Comparison of ENCODE assay signal across 1 fruit fly cellular context in the genomic region with DNA sequence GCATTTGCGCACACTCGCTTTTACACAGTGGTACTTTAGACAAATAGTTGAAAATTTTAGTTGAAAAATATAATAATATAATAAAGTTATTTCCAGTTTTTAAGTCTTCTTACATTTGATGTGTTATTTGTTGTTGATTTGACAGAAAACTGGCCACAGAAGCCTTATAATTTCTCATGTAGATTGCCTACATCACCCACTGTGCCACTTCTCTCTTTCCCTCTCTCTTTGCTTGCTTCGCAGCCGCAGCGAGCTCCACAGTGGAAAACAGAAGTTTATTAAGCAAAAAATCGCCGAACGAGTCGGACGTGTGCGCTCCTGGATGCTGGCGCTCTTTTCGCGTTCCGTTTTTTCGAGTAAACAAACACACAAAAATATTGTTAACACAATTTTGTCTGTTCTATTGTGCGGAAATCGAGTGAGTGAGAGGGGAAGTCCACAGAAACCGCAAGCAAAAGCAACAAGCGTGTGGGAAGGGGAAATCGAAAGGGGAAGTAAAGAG.
A peak's percentile ranks its signal among the peaks of the same experiment; 100 is the strongest.
TF ChIP-seq lines count a peak whose summit lies in the region.

TSS of gene CG42327 (plus strand) at position 277 of the 502 bp plus-strand sequence.

TF ChIP-seq in whole organism, embryonic, 481 proteins besides CTCF, POLR2A, EP300 and RAD21 (continued from another document and continues in another):
- TF ChIP-seq Fer1 (GFP tag; optimal IDR thresholded peaks at IDR 0.05; lab: Kevin White, UChicago): peak; percentile 94
- peak; percentile 93 for TF ChIP-seq ap (GFP tag; IDR thresholded peaks at IDR 0.05; lab: Robert Waterston, UW)
- TF ChIP-seq Hsf (GFP tag; optimal IDR thresholded peaks at IDR 0.05; lab: Kevin White, UChicago): peak; percentile 90
- peak; percentile 97 for TF ChIP-seq CG18262 (tag; optimal IDR thresholded peaks at IDR 0.05; lab: Kevin White, UChicago)
- TF ChIP-seq CG7357 (GFP tag; IDR thresholded peaks at IDR 0.05; lab: Robert Waterston, UW): peak; percentile 77; the same call in 2 of the 3 replicates
- peak; percentile 92 for TF ChIP-seq Hmr (GFP tag; optimal IDR thresholded peaks at IDR 0.05; lab: Kevin White, UChicago)
- TF ChIP-seq Nf-YC (tag; optimal IDR thresholded peaks at IDR 0.05; lab: Kevin White, UChicago): peak; percentile 75
- no peak for TF ChIP-seq zen2 (GFP tag; IDR thresholded peaks at IDR 0.05; lab: Robert Waterston, UW; ENCODE audit: partially characterized antibody)
- TF ChIP-seq her (GFP tag; optimal IDR thresholded peaks at IDR 0.05; lab: Kevin White, UChicago): peak; percentile 86
- peak; percentile 61; the same call in 1 of the 2 replicates for TF ChIP-seq aop (GFP tag; IDR thresholded peaks at IDR 0.05; lab: Robert Waterston, UW)
- no peak for TF ChIP-seq hth (optimal IDR thresholded peaks at IDR 0.05; lab: Kevin White, UChicago)
- peak; percentile 87 for TF ChIP-seq psq (GFP tag; optimal IDR thresholded peaks at IDR 0.05; lab: Kevin White, UChicago)
- peak; percentile 86 for TF ChIP-seq CG18476 (GFP tag; optimal IDR thresholded peaks at IDR 0.05; lab: Kevin White, UChicago)
- TF ChIP-seq CG17186 (GFP tag; optimal IDR thresholded peaks at IDR 0.05; lab: Kevin White, UChicago): peak; percentile 78
- TF ChIP-seq crol (GFP tag; IDR thresholded peaks at IDR 0.05; lab: Robert Waterston, UW): peak; percentile 77
- peak; percentile 82 for TF ChIP-seq kay (GFP tag; optimal IDR thresholded peaks at IDR 0.05; lab: Kevin White, UChicago)
- peak; percentile 61 for TF ChIP-seq Usf (GFP tag; optimal IDR thresholded peaks at IDR 0.05; lab: Kevin White, UChicago)
- peak; percentile 80 for TF ChIP-seq bab2 (GFP tag; optimal IDR thresholded peaks at IDR 0.05; lab: Kevin White, UChicago)
- peak; percentile 96 for TF ChIP-seq lab (GFP tag; optimal IDR thresholded peaks at IDR 0.05; lab: Kevin White, UChicago)
- TF ChIP-seq CG11093 (GFP tag; IDR thresholded peaks at IDR 0.05; lab: Robert Waterston, UW): peak; percentile 92
- peak; percentile 80 for TF ChIP-seq CG9932 (GFP tag; IDR thresholded peaks at IDR 0.05; lab: Robert Waterston, UW)
- peak; percentile 94 for TF ChIP-seq CG30403 (GFP tag; optimal IDR thresholded peaks at IDR 0.05; lab: Kevin White, UChicago)
- peak; percentile 53 for TF ChIP-seq CG33213 (GFP tag; optimal IDR thresholded peaks at IDR 0.05; lab: Kevin White, UChicago)
- peak; percentile 21 for TF ChIP-seq ash1 (GFP tag; optimal IDR thresholded peaks at IDR 0.05; lab: Kevin White, UChicago)
- TF ChIP-seq CG34224 (GFP tag; IDR thresholded peaks at IDR 0.05; lab: Robert Waterston, UW; ENCODE audit: partially characterized antibody): no peak
- TF ChIP-seq dimm (GFP tag; IDR thresholded peaks at IDR 0.05; lab: Robert Waterston, UW): peak; percentile 77
- peak; percentile 90 for TF ChIP-seq odd (GFP tag; optimal IDR thresholded peaks at IDR 0.05; lab: Kevin White, UChicago)
- TF ChIP-seq gem (tag; optimal IDR thresholded peaks at IDR 0.05; lab: Kevin White, UChicago): peak; percentile 98
- TF ChIP-seq CG1602 (GFP tag; optimal IDR thresholded peaks at IDR 0.05; lab: Kevin White, UChicago): peak; percentile 92
- TF ChIP-seq en (GFP tag; optimal IDR thresholded peaks at IDR 0.05; lab: Kevin White, UChicago): peak; percentile 66
- peak; percentile 93 for TF ChIP-seq nmo (GFP tag; optimal IDR thresholded peaks at IDR 0.05; lab: Kevin White, UChicago)
- no peak for TF ChIP-seq fru (optimal IDR thresholded peaks at IDR 0.05; lab: Kevin White, UChicago)
- TF ChIP-seq Bteb2 (GFP tag; optimal IDR thresholded peaks at IDR 0.05; lab: Kevin White, UChicago): peak; percentile 68
- peak; percentile 66 for TF ChIP-seq Ravus (GFP tag; IDR thresholded peaks at IDR 0.05; lab: Robert Waterston, UW)
- TF ChIP-seq dmrt11E (tag; optimal IDR thresholded peaks at IDR 0.05; lab: Kevin White, UChicago): peak; percentile 92
- peak; percentile 96 for TF ChIP-seq HLH3B (GFP tag; IDR thresholded peaks at IDR 0.05; lab: Robert Waterston, UW)
- TF ChIP-seq Eip74EF (GFP tag; optimal IDR thresholded peaks at IDR 0.05; lab: Kevin White, UChicago): peak in 1 of 2 experiments; percentile 88
- peak; percentile 91 for TF ChIP-seq gce (GFP tag; IDR thresholded peaks at IDR 0.05; lab: Robert Waterston, UW)
- peak; percentile 87 for TF ChIP-seq CG1233 (GFP tag; optimal IDR thresholded peaks at IDR 0.05; lab: Kevin White, UChicago)
- TF ChIP-seq CG10267 (tag; optimal IDR thresholded peaks at IDR 0.05; lab: Kevin White, UChicago): peak; percentile 90
- peak; percentile 94 for TF ChIP-seq sim (GFP tag; IDR thresholded peaks at IDR 0.05; lab: Robert Waterston, UW)
- peak in 1 of 3 experiments; percentile 91 for TF ChIP-seq lola (GFP tag; optimal IDR thresholded peaks at IDR 0.05; lab: Kevin White, UChicago)
- TF ChIP-seq wor (GFP tag; IDR thresholded peaks at IDR 0.05; lab: Robert Waterston, UW): peak; percentile 93
- peak; percentile 98 for TF ChIP-seq Drgx (GFP tag; IDR thresholded peaks at IDR 0.05; lab: Robert Waterston, UW)
- peak; percentile 98 for TF ChIP-seq row (GFP tag; IDR thresholded peaks at IDR 0.05; lab: Robert Waterston, UW)
- peak; percentile 88 for TF ChIP-seq jing (GFP tag; optimal IDR thresholded peaks at IDR 0.05; lab: Kevin White, UChicago)
- TF ChIP-seq Ssrp (tag; optimal IDR thresholded peaks at IDR 0.05; lab: Kevin White, UChicago): peak; percentile 93
- TF ChIP-seq gro (GFP tag; optimal IDR thresholded peaks at IDR 0.05; lab: Kevin White, UChicago): peak; percentile 69
- peak; percentile 33 for TF ChIP-seq exex (tag; optimal IDR thresholded peaks at IDR 0.05; lab: Kevin White, UChicago)
- peak; percentile 93 for TF ChIP-seq CG10462 (GFP tag; optimal IDR thresholded peaks at IDR 0.05; lab: Kevin White, UChicago)
- TF ChIP-seq CG14860 (GFP tag; IDR thresholded peaks at IDR 0.05; lab: Robert Waterston, UW; ENCODE audit: partially characterized antibody): no peak
- TF ChIP-seq CG11085 (GFP tag; IDR thresholded peaks at IDR 0.05; lab: Robert Waterston, UW): peak; percentile 69
- TF ChIP-seq CG15011 (GFP tag; optimal IDR thresholded peaks at IDR 0.05; lab: Kevin White, UChicago): peak; percentile 80
- 0 out of 3 replicates have a peak, but pooled peaks have one; percentile 23 for TF ChIP-seq CG16813 (GFP tag; IDR thresholded peaks at IDR 0.05; lab: Robert Waterston, UW; ENCODE audit: partially characterized antibody)
- TF ChIP-seq CG12104 (GFP tag; optimal IDR thresholded peaks at IDR 0.05; lab: Kevin White, UChicago): peak; percentile 79
- TF ChIP-seq Adf1 (GFP tag; IDR thresholded peaks at IDR 0.05; lab: Robert Waterston, UW): peak; percentile 68
- peak; percentile 93 for TF ChIP-seq BtbVII (GFP tag; optimal IDR thresholded peaks at IDR 0.05; lab: Kevin White, UChicago)
- TF ChIP-seq CG31441 (GFP tag; IDR thresholded peaks at IDR 0.05; lab: Robert Waterston, UW): peak; percentile 98
- TF ChIP-seq Hr78 (GFP tag; optimal IDR thresholded peaks at IDR 0.05; lab: Kevin White, UChicago): peak in 1 of 2 experiments; percentile 83
- peak; percentile 75 for TF ChIP-seq CG8281 (tag; optimal IDR thresholded peaks at IDR 0.05; lab: Kevin White, UChicago)
- no peak; the same call in 1 of the 2 replicates for TF ChIP-seq CG42726 (GFP tag; IDR thresholded peaks at IDR 0.05; lab: Robert Waterston, UW; ENCODE audit: partially characterized antibody)
- peak; percentile 95 for TF ChIP-seq CG8924 (tag; optimal IDR thresholded peaks at IDR 0.05; lab: Kevin White, UChicago)
- TF ChIP-seq CG5953 (GFP tag; IDR thresholded peaks at IDR 0.05; lab: Robert Waterston, UW): peak; percentile 98
- TF ChIP-seq CG18011 (GFP tag; optimal IDR thresholded peaks at IDR 0.05; lab: Kevin White, UChicago): peak; percentile 76
- TF ChIP-seq CG3838 (GFP tag; optimal IDR thresholded peaks at IDR 0.05; lab: Kevin White, UChicago): peak; percentile 48
- TF ChIP-seq lov (optimal IDR thresholded peaks at IDR 0.05; lab: Kevin White, UChicago): no peak
- TF ChIP-seq lov (GFP tag; IDR thresholded peaks at IDR 0.05; lab: Robert Waterston, UW): peak; percentile 96
- TF ChIP-seq Gug (GFP tag; IDR thresholded peaks at IDR 0.05; lab: Robert Waterston, UW): peak; percentile 90
- peak; percentile 93 for TF ChIP-seq Chrac-16 (GFP tag; optimal IDR thresholded peaks at IDR 0.05; lab: Kevin White, UChicago)
- peak; percentile 94 for TF ChIP-seq CG32767 (GFP tag; IDR thresholded peaks at IDR 0.05; lab: Robert Waterston, UW)
- TF ChIP-seq Gsc (GFP tag; IDR thresholded peaks at IDR 0.05; lab: Robert Waterston, UW): peak; percentile 67
- peak; percentile 89 for TF ChIP-seq caup (GFP tag; optimal IDR thresholded peaks at IDR 0.05; lab: Kevin White, UChicago; ENCODE audit: severe bottlenecking)
- TF ChIP-seq danr (GFP tag; IDR thresholded peaks at IDR 0.05; lab: Robert Waterston, UW): peak; percentile 87
- no peak for TF ChIP-seq ab (GFP tag; optimal IDR thresholded peaks at IDR 0.05; lab: Kevin White, UChicago)
- peak; percentile 71 for TF ChIP-seq HLH54F (GFP tag; optimal IDR thresholded peaks at IDR 0.05; lab: Kevin White, UChicago)
- peak; percentile 96 for TF ChIP-seq CG10366 (GFP tag; IDR thresholded peaks at IDR 0.05; lab: Robert Waterston, UW)
- peak; percentile 88 for TF ChIP-seq CG6854 (GFP tag; optimal IDR thresholded peaks at IDR 0.05; lab: Kevin White, UChicago)
- peak; percentile 84 for TF ChIP-seq CrebB (tag; optimal IDR thresholded peaks at IDR 0.05; lab: Kevin White, UChicago)
- TF ChIP-seq CG3065 (GFP tag; optimal IDR thresholded peaks at IDR 0.05; lab: Kevin White, UChicago): peak; percentile 88
- peak; percentile 86 for TF ChIP-seq Abd-B (GFP tag; optimal IDR thresholded peaks at IDR 0.05; lab: Kevin White, UChicago)
- TF ChIP-seq E2f2 (GFP tag; IDR thresholded peaks at IDR 0.05; lab: Robert Waterston, UW): peak; percentile 82
- peak; percentile 78; the same call in 2 of the 3 replicates for TF ChIP-seq CG6175 (GFP tag; IDR thresholded peaks at IDR 0.05; lab: Robert Waterston, UW)
- peak; percentile 60 for TF ChIP-seq CG8089 (GFP tag; optimal IDR thresholded peaks at IDR 0.05; lab: Kevin White, UChicago)
- peak; percentile 58; the same call in 1 of the 2 replicates for TF ChIP-seq Taf1 (GFP tag; IDR thresholded peaks at IDR 0.05; lab: Robert Waterston, UW)
- peak; percentile 95 for TF ChIP-seq CG10209 (GFP tag; optimal IDR thresholded peaks at IDR 0.05; lab: Kevin White, UChicago)
- peak; percentile 93 for TF ChIP-seq CG4730 (GFP tag; IDR thresholded peaks at IDR 0.05; lab: Robert Waterston, UW)
- TF ChIP-seq pfk (GFP tag; optimal IDR thresholded peaks at IDR 0.05; lab: Kevin White, UChicago): no peak
- peak; percentile 77 for TF ChIP-seq pho (GFP tag; optimal IDR thresholded peaks at IDR 0.05; lab: Kevin White, UChicago)
- TF ChIP-seq CG3281 (GFP tag; optimal IDR thresholded peaks at IDR 0.05; lab: Kevin White, UChicago): peak; percentile 88
- peak; percentile 45 for TF ChIP-seq Ets97D (GFP tag; optimal IDR thresholded peaks at IDR 0.05; lab: Kevin White, UChicago)
- TF ChIP-seq sob (GFP tag; IDR thresholded peaks at IDR 0.05; lab: Robert Waterston, UW): peak; percentile 93
- peak; percentile 89 for TF ChIP-seq Jarid2 (GFP tag; optimal IDR thresholded peaks at IDR 0.05; lab: Kevin White, UChicago)
- peak; percentile 89 for TF ChIP-seq CG12769 (tag; optimal IDR thresholded peaks at IDR 0.05; lab: Kevin White, UChicago)
- TF ChIP-seq CG1603 (tag; optimal IDR thresholded peaks at IDR 0.05; lab: Kevin White, UChicago): peak; percentile 84
- TF ChIP-seq Mad (GFP tag; optimal IDR thresholded peaks at IDR 0.05; lab: Kevin White, UChicago): peak; percentile 89
- TF ChIP-seq dati (GFP tag; IDR thresholded peaks at IDR 0.05; lab: Robert Waterston, UW): peak; percentile 88
- peak; percentile 83 for TF ChIP-seq CG31224 (GFP tag; IDR thresholded peaks at IDR 0.05; lab: Robert Waterston, UW)
- peak; percentile 79 for TF ChIP-seq Side (GFP tag; optimal IDR thresholded peaks at IDR 0.05; lab: Kevin White, UChicago)
- TF ChIP-seq Xbp1 (GFP tag; optimal IDR thresholded peaks at IDR 0.05; lab: Kevin White, UChicago): peak; percentile 96
- peak; percentile 80 for TF ChIP-seq Nf-YB (GFP tag; optimal IDR thresholded peaks at IDR 0.05; lab: Kevin White, UChicago)
- peak; percentile 95 for TF ChIP-seq CG4424 (GFP tag; optimal IDR thresholded peaks at IDR 0.05; lab: Kevin White, UChicago)
- TF ChIP-seq grn (GFP tag; optimal IDR thresholded peaks at IDR 0.05; lab: Kevin White, UChicago): no peak
- TF ChIP-seq E2f1 (GFP tag; IDR thresholded peaks at IDR 0.05; lab: Robert Waterston, UW): peak; percentile 96
- TF ChIP-seq Rfx (GFP tag; IDR thresholded peaks at IDR 0.05; lab: Robert Waterston, UW): peak; percentile 90
- no peak for TF ChIP-seq tll (GFP tag; optimal IDR thresholded peaks at IDR 0.05; lab: Kevin White, UChicago)
- peak; percentile 85 for TF ChIP-seq Doc2 (GFP tag; IDR thresholded peaks at IDR 0.05; lab: Robert Waterston, UW)
- TF ChIP-seq fd64A (GFP tag; optimal IDR thresholded peaks at IDR 0.05; lab: Kevin White, UChicago): peak; percentile 68
- TF ChIP-seq H15 (GFP tag; IDR thresholded peaks at IDR 0.05; lab: Robert Waterston, UW): peak; percentile 97
- TF ChIP-seq ci (GFP tag; IDR thresholded peaks at IDR 0.05; lab: Robert Waterston, UW): peak; percentile 99
- peak; percentile 93 for TF ChIP-seq CG7839 (tag; optimal IDR thresholded peaks at IDR 0.05; lab: Kevin White, UChicago)
- TF ChIP-seq CG4820 (GFP tag; optimal IDR thresholded peaks at IDR 0.05; lab: Kevin White, UChicago): peak; percentile 92
- TF ChIP-seq CG10274 (GFP tag; optimal IDR thresholded peaks at IDR 0.05; lab: Kevin White, UChicago): peak; percentile 70
- peak; percentile 83 for TF ChIP-seq repo (GFP tag; optimal IDR thresholded peaks at IDR 0.05; lab: Kevin White, UChicago)
- TF ChIP-seq CG7271 (tag; optimal IDR thresholded peaks at IDR 0.05; lab: Kevin White, UChicago): peak; percentile 88
- TF ChIP-seq CG1529 (GFP tag; optimal IDR thresholded peaks at IDR 0.05; lab: Kevin White, UChicago): peak; percentile 92
- peak; percentile 91 for TF ChIP-seq nau (GFP tag; optimal IDR thresholded peaks at IDR 0.05; lab: Kevin White, UChicago)
- peak; percentile 73 for TF ChIP-seq CG4328 (GFP tag; optimal IDR thresholded peaks at IDR 0.05; lab: Kevin White, UChicago)
- TF ChIP-seq HLH4C (GFP tag; IDR thresholded peaks at IDR 0.05; lab: Robert Waterston, UW; ENCODE audit: partially characterized antibody): peak; percentile 41; the same call in 2 of the 3 replicates
- peak in 1 of 3 experiments; percentile 77 for TF ChIP-seq Stat92E (GFP tag; optimal IDR thresholded peaks at IDR 0.05; lab: Kevin White, UChicago)
- TF ChIP-seq sens (GFP tag; lab: Kevin White, UChicago): peak; percentile 99
- TF ChIP-seq Dref (GFP tag; IDR thresholded peaks at IDR 0.05; lab: Robert Waterston, UW): no peak
- TF ChIP-seq unpg (GFP tag; optimal IDR thresholded peaks at IDR 0.05; lab: Kevin White, UChicago): peak; percentile 97
- TF ChIP-seq CG1024 (GFP tag; IDR thresholded peaks at IDR 0.05; lab: Robert Waterston, UW): peak; percentile 91
- peak; percentile 84 for TF ChIP-seq nom (GFP tag; optimal IDR thresholded peaks at IDR 0.05; lab: Kevin White, UChicago)
